Worm (Caenorhabditis elegans) whole organism, L4 larva: ENCODE results near the gene lias-1.

Experiments
- F37D6.2 ChIP-seq: sonication (generic microtip); optimal IDR thresholded peaks from 2 replicates; lab custom pipeline; 2016; ENCODE audit warnings: mild to moderate bottlenecking, missing genetic modification characterization, missing compliant biosample characterization
- T26A8.4 ChIP-seq: fragments of 200-800 bp; sonication (Bioruptor generic); IDR thresholded peaks from 2 replicates; pipeline ENCODE4 v1.3.6; 2022; ENCODE audit warnings: missing genetic modification characterization, missing compliant biosample characterization
- aly-2 ChIP-seq: sonication (generic microtip); optimal IDR thresholded peaks from 2 replicates; lab custom pipeline; 2018; ENCODE audit warnings: missing biosample characterization, missing genetic modification characterization
- arid-1 ChIP-seq: fragments of 200-800 bp; sonication (Bioruptor generic); conservative IDR thresholded peaks from 2 replicates; pipeline ENCODE4 v1.3.6; 2022; ENCODE audit warnings: missing genetic modification reagents, missing genetic modification characterization, missing compliant biosample characterization
- ceh-82 ChIP-seq: sonication (generic microtip); optimal IDR thresholded peaks from 2 replicates; lab custom pipeline; 2017; ENCODE audit warnings: missing biosample characterization, missing genetic modification characterization
- cey-2 ChIP-seq: sonication (generic microtip); optimal IDR thresholded peaks from 3 replicates; lab custom pipeline; 2017; ENCODE audit warnings: missing genetic modification characterization, mild to moderate bottlenecking, missing compliant biosample characterization, antibody characterized with exemption, borderline replicate concordance; ENCODE audit not compliant: insufficient read depth
- egl-27 ChIP-seq: sonication (generic microtip); optimal IDR thresholded peaks from 3 replicates; lab custom pipeline; 2017; ENCODE audit warnings: missing biosample characterization, missing genetic modification reagents, missing genetic modification characterization
- lin-1 ChIP-seq: fragments of 200-800 bp; sonication (Bioruptor generic); IDR thresholded peaks from 2 replicates; pipeline ENCODE4 v1.3.6; 2022; ENCODE audit warnings: missing genetic modification reagents, missing genetic modification characterization, missing compliant biosample characterization
- lin-13 ChIP-seq: fragments of 150-350 bp; optimal IDR thresholded peaks from 2 replicates; lab custom pipeline; 2014; ENCODE audit warnings: missing biosample characterization, missing genetic modification reagents, missing genetic modification characterization
- lin-39 ChIP-seq: fragments of 150-350 bp; optimal IDR thresholded peaks from 2 replicates; lab custom pipeline; 2014; ENCODE audit warnings: missing biosample characterization, missing genetic modification reagents, missing genetic modification characterization
- nhr-76 ChIP-seq: fragments of 150-350 bp; optimal IDR thresholded peaks from 2 replicates; lab custom pipeline; 2014; ENCODE audit warnings: missing biosample characterization, missing genetic modification characterization
- skn-1 ChIP-seq: fragments of 150-350 bp; optimal IDR thresholded peaks from 2 replicates; lab custom pipeline; 2014; ENCODE audit warnings: missing biosample characterization, missing genetic modification characterization

- no peak for TF ChIP-seq T26A8.4 (GFP tag; lab: Robert Waterston, UW)
- no peak for TF ChIP-seq arid-1 (GFP tag; lab: Robert Waterston, UW)
- TF ChIP-seq nhr-76 (tag; lab: Kevin White, UChicago): no peak
- no peak for TF ChIP-seq aly-2
- TF ChIP-seq ceh-82 (tag; lab: Kevin White, UChicago): no peak
- no peak for TF ChIP-seq skn-1 (tag; lab: Kevin White, UChicago)
- no peak for TF ChIP-seq cey-2
- no peak for TF ChIP-seq F37D6.2 (tag; lab: Kevin White, UChicago)
- TF ChIP-seq lin-13 (GFP tag; lab: Kevin White, UChicago): no peak
- no peak for TF ChIP-seq lin-1
- no peak for TF ChIP-seq egl-27 (tag; lab: Kevin White, UChicago)
- TF ChIP-seq lin-39 (tag; lab: Kevin White, UChicago): no peak
Measured at ce11 chrIII:3523363-3523762, 18.5 kb upstream of the lias-1 start.
